Worm (Caenorhabditis elegans): ENCODE data around the gene gcy-18.

Gene gcy-18

DNA sequence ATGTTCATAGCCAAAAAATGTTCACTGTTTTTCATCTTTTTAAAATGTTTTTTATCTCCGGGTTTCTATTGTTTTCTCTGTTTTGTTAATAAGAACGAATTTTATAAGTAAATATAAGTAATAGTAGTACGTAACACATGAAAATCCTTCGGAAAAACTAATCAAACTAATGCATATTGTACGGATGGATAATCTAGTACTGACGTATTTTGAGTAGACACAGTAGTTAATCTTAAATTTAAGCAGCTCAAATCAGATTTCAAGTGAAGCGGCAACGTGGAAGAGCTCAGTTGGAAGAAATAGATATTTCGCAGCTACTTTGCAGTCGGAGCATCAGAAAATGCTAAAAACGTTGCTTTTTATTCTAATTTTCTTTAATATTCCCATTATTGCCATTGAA is at the start of gene gcy-18:
Gene gcy-18 (plus strand): TSS at position 301 of the 400 bp plus-strand sequence.
- TF ChIP-seq scrt-1 (GFP tag; IDR thresholded peaks at IDR 0.05) (no peak), pes-1 (GFP tag; IDR thresholded peaks at IDR 0.05) (no peak), hmg-4 (GFP tag; optimal IDR thresholded peaks at IDR 0.05) (no peak), B0310.2 (tag; optimal IDR thresholded peaks at IDR 0.05) (no peak), F13C5.2 (tag; optimal IDR thresholded peaks at IDR 0.05) (no peak), ceh-36 (tag; optimal IDR thresholded peaks at IDR 0.05) (no peak), tbx-11 (GFP tag; IDR thresholded peaks at IDR 0.05) (no peak), flt-1 (GFP tag; IDR thresholded peaks at IDR 0.05) (no peak), hnd-1 (tag; optimal IDR thresholded peaks at IDR 0.05) (no peak), tra-4 (tag; optimal IDR thresholded peaks at IDR 0.05) (no peak), ceh-13 (GFP tag; optimal IDR thresholded peaks at IDR 0.05) (no peak), aly-1 (tag; optimal IDR thresholded peaks at IDR 0.05) (no peak)

DNA sequence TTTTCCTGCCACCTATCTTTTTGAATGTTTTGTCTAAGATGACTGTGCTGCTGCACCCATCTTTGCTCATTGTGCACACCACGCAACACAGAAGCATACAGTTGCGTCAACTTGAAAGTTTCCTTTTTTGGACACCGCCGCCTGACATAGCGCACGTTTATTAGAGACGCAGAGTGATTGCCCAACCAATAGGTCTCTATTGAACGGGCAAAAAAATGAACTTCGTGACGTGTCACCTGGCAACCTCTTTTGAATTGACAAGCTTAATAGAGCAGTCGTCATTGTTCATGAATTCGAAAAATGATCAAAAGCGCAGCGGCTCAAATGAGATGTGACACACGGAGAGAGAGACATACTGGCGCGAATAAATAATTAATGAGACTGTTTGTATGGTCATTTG is 48.3 kb upstream of the gcy-18 start:
- TF ChIP-seq flt-1 (GFP tag; IDR thresholded peaks at IDR 0.05) (no peak), tra-4 (tag; optimal IDR thresholded peaks at IDR 0.05) (no peak), aly-1 (tag; optimal IDR thresholded peaks at IDR 0.05) (no peak), tbx-11 (GFP tag; IDR thresholded peaks at IDR 0.05) (no peak), hmbx-1 (tag; optimal IDR thresholded peaks at IDR 0.05) (no peak), pes-1 (GFP tag; IDR thresholded peaks at IDR 0.05) (no peak), hmg-4 (GFP tag; optimal IDR thresholded peaks at IDR 0.05) (no peak), tbx-37 (GFP tag; conservative IDR thresholded peaks at IDR 0.05) (no peak), sea-1 (GFP tag; conservative IDR thresholded peaks at IDR 0.05) (no peak), ceh-36 (tag; optimal IDR thresholded peaks at IDR 0.05) (no peak)

DNA sequence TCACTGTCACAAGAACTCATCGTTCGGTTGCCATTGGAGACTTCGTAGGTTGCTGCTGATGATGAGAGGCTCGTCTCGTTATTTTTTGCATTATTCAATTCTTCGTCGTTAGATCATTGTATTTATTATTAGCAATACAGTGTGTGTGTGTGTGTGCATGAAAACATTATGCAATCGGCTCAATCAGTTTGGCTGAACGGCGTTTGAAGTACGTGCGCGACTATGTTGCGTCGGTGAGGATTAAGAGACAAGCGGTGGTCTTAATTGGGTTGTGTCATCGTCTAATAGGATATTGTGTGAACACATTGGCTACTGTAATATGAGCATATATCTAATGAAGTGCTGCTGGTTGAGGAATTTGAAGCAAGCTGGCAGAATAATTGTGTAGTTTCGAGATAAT is 46.1 kb upstream of the gcy-18 start:
- TF ChIP-seq ceh-13 (GFP tag; optimal IDR thresholded peaks at IDR 0.05) (no peak), B0310.2 (tag; optimal IDR thresholded peaks at IDR 0.05) (no peak), hmbx-1 (tag; optimal IDR thresholded peaks at IDR 0.05) (no peak), ceh-36 (tag; optimal IDR thresholded peaks at IDR 0.05) (peak; percentile 65), hmg-4 (GFP tag; optimal IDR thresholded peaks at IDR 0.05) (no peak), tbx-11 (GFP tag; IDR thresholded peaks at IDR 0.05) (no peak), scrt-1 (GFP tag; IDR thresholded peaks at IDR 0.05) (no peak)

DNA sequence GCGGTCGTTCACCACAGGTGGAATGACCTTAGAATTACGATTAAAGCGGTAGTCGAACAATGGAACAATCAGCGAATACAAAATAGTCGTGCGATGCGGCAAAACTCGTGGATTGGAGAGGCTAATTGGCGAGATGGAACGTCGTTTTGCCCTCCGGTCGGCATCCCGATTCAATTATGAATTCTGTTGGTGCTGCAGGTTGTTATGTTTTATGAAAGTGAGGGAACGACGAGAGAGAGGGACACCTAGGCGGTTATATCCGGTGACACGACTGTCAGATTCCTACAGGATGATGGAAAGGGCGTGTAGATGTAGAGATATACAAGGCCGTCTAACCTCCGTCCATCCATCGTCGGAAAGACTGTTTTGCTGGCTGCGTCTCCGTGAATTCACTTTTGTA is 43.3 kb upstream of the gcy-18 start:
- TF ChIP-seq tbx-11 (GFP tag; IDR thresholded peaks at IDR 0.05) (no peak), ama-1 (optimal IDR thresholded peaks at IDR 0.05) (no peak), hnd-1 (tag; optimal IDR thresholded peaks at IDR 0.05) (no peak), ets-7 (tag; optimal IDR thresholded peaks at IDR 0.05) (no peak), F13C5.2 (tag; optimal IDR thresholded peaks at IDR 0.05) (no peak), pes-1 (GFP tag; IDR thresholded peaks at IDR 0.05) (no peak), flt-1 (GFP tag; IDR thresholded peaks at IDR 0.05) (no peak), hmbx-1 (tag; optimal IDR thresholded peaks at IDR 0.05) (no peak), hmg-4 (GFP tag; optimal IDR thresholded peaks at IDR 0.05) (no peak), aly-1 (tag; optimal IDR thresholded peaks at IDR 0.05) (no peak), ceh-36 (tag; optimal IDR thresholded peaks at IDR 0.05) (no peak), sea-1 (GFP tag; conservative IDR thresholded peaks at IDR 0.05) (no peak)

DNA sequence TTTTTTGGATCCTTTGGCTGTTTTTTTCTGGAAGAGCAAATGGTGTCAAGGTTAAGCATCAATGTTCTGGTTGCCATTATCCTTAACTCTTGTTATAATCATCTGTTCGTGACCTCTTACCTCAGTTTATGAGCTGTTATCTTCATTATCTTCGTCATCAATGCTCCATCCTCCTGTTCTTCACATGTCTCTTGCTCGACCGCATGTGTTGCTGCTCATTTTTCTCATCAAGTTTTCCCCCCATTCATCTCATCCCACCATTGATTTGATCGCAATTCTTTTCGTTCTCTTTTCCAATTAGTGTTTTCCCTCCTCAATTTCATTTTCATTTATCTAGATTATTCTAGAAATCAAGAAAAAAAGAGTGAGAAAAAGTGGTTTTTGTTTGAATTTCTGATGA is 42.4 kb upstream of the gcy-18 start:
- TF ChIP-seq F13C5.2 (tag; optimal IDR thresholded peaks at IDR 0.05), result no peak
- TF ChIP-seq ceh-36 (tag; optimal IDR thresholded peaks at IDR 0.05), result no peak
- TF ChIP-seq scrt-1 (GFP tag; IDR thresholded peaks at IDR 0.05), result no peak
- no peak for TF ChIP-seq flt-1 (GFP tag; IDR thresholded peaks at IDR 0.05)
- TF ChIP-seq ama-1 (optimal IDR thresholded peaks at IDR 0.05), result no peak
- no peak for TF ChIP-seq tbx-37 (GFP tag; conservative IDR thresholded peaks at IDR 0.05)
- no peak for TF ChIP-seq ets-7 (tag; optimal IDR thresholded peaks at IDR 0.05)
- no peak for TF ChIP-seq pes-1 (GFP tag; IDR thresholded peaks at IDR 0.05)

DNA sequence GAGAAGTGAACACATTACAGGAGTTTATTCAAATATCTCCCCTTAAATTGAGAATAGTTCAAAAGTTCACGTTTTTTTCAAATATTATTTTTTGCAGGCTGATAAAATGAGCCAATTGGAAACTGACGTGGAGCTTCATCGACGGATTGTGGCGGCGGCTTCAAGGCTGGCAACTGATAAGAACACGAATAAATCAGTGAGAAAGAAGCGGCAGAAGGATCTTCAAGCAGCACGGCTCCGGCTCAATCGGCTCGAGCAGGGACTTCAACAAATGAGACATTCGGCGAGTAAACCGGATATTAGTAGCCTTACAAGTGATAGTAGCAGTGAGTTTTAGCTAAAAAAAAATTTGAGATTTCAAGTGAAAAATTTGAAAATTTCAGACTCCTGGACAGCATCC is 34.6 kb upstream of the gcy-18 start, which contains the start of gene M02B1.4:
Gene M02B1.4 (minus strand): TSS at position 9 of the 400 bp plus-strand sequence.
- TF ChIP-seq hnd-1 (tag; optimal IDR thresholded peaks at IDR 0.05), result no peak
- TF ChIP-seq ceh-36 (tag; optimal IDR thresholded peaks at IDR 0.05), result no peak
- TF ChIP-seq F13C5.2 (tag; optimal IDR thresholded peaks at IDR 0.05), result no peak
- TF ChIP-seq pes-1 (GFP tag; IDR thresholded peaks at IDR 0.05), result no peak
- TF ChIP-seq tbx-11 (GFP tag; IDR thresholded peaks at IDR 0.05), result no peak
- TF ChIP-seq tra-4 (tag; optimal IDR thresholded peaks at IDR 0.05), result no peak
- TF ChIP-seq hmg-4 (GFP tag; optimal IDR thresholded peaks at IDR 0.05), result no peak
- no peak for TF ChIP-seq ceh-13 (GFP tag; optimal IDR thresholded peaks at IDR 0.05)
- TF ChIP-seq aly-1 (tag; optimal IDR thresholded peaks at IDR 0.05), result no peak
- TF ChIP-seq ets-7 (tag; optimal IDR thresholded peaks at IDR 0.05), result no peak
- TF ChIP-seq hmbx-1 (tag; optimal IDR thresholded peaks at IDR 0.05), result no peak
- no peak for TF ChIP-seq sea-1 (GFP tag; conservative IDR thresholded peaks at IDR 0.05)

DNA sequence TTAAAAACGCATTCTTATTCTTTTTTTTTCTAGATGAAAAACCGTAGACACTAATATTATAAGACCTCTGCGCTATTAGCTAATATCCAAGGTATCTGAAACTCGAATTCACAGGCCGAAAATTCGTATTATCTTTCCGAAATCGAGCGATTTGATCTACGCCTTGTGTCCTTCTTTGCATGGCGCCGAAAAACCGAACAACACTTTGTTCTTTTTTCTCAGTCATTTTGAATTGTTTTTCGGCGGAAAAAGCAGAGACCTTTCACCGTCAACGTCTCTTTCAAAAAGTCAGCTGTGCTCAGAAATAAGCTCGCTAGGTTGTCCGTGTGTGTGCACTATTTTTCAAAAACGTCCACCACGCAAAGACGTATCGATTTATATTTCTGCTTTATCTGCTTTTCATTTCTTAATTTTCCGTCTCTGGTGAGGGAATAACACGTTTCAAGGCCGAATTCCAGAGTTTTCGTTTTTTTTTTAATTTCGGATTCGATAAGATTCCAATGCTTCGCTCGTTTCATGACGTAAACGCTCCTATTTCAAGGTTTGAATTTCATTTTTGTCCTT is 29.0 kb upstream of the gcy-18 start:
- TF ChIP-seq B0310.2 (tag; optimal IDR thresholded peaks at IDR 0.05), result no peak
- TF ChIP-seq tra-4 (tag; optimal IDR thresholded peaks at IDR 0.05), result no peak
- TF ChIP-seq ceh-36 (tag; optimal IDR thresholded peaks at IDR 0.05), result no peak
- no peak for TF ChIP-seq ama-1 (optimal IDR thresholded peaks at IDR 0.05)
- no peak for TF ChIP-seq hmg-4 (GFP tag; optimal IDR thresholded peaks at IDR 0.05)
- no peak for TF ChIP-seq F13C5.2 (tag; optimal IDR thresholded peaks at IDR 0.05)
- no peak for TF ChIP-seq ceh-13 (GFP tag; optimal IDR thresholded peaks at IDR 0.05)
- TF ChIP-seq pes-1 (GFP tag; IDR thresholded peaks at IDR 0.05), result no peak
- no peak for TF ChIP-seq ets-7 (tag; optimal IDR thresholded peaks at IDR 0.05)
- no peak for TF ChIP-seq hmbx-1 (tag; optimal IDR thresholded peaks at IDR 0.05)
- no peak; the same call in 1 of the 2 replicates for TF ChIP-seq tbx-37 (GFP tag; conservative IDR thresholded peaks at IDR 0.05)
- no peak for TF ChIP-seq scrt-1 (GFP tag; IDR thresholded peaks at IDR 0.05)
- TF ChIP-seq sea-1 (GFP tag; conservative IDR thresholded peaks at IDR 0.05), result no peak
- TF ChIP-seq aly-1 (tag; optimal IDR thresholded peaks at IDR 0.05), result no peak
- TF ChIP-seq hnd-1 (tag; optimal IDR thresholded peaks at IDR 0.05), result no peak
- no peak for TF ChIP-seq flt-1 (GFP tag; IDR thresholded peaks at IDR 0.05)
- TF ChIP-seq tbx-11 (GFP tag; IDR thresholded peaks at IDR 0.05), result no peak
